Worm (Caenorhabditis elegans) whole organism, L3 larva: ENCODE data around the gene T05A8.11.

ENCODE experiments used
- ZK546.5 ChIP-seq: sonication (generic microtip); optimal IDR thresholded peaks from 2 replicates; lab custom pipeline; 2017; ENCODE audit warnings: missing biosample characterization, missing genetic modification characterization
- ama-1 ChIP-seq: fragments of 150-350 bp; optimal IDR thresholded peaks from 2 replicates; lab custom pipeline; 2018
- elt-1 ChIP-seq: fragments of 150-350 bp; optimal IDR thresholded peaks from 2 replicates; lab custom pipeline; 2014; ENCODE audit warnings: missing biosample characterization, missing genetic modification characterization
- jun-1 ChIP-seq: fragments of 150-350 bp; optimal IDR thresholded peaks from 2 replicates; lab custom pipeline; 2014; ENCODE audit warnings: missing biosample characterization, missing genetic modification reagents, missing genetic modification characterization
- lin-39 ChIP-seq: fragments of 150-350 bp; optimal IDR thresholded peaks from 2 replicates; lab custom pipeline; 2018; ENCODE audit warnings: missing biosample characterization, missing genetic modification reagents, missing genetic modification characterization
- mdl-1 ChIP-seq: fragments of 150-350 bp; optimal IDR thresholded peaks from 2 replicates; lab custom pipeline; 2014; ENCODE audit warnings: missing biosample characterization, missing genetic modification characterization
- mml-1 ChIP-seq: fragments of 150-350 bp; sonication (generic microtip); optimal IDR thresholded peaks from 3 replicates; lab custom pipeline; 2014; ENCODE audit warnings: missing biosample characterization, missing genetic modification characterization
- nhr-12 ChIP-seq: fragments of 150-350 bp; optimal IDR thresholded peaks from 2 replicates; lab custom pipeline; 2014; ENCODE audit warnings: missing biosample characterization, missing genetic modification characterization
- nhr-28 ChIP-seq: fragments of 150-350 bp; optimal IDR thresholded peaks from 2 replicates; lab custom pipeline; 2014; ENCODE audit warnings: missing biosample characterization, missing genetic modification characterization
- nhr-76 ChIP-seq: fragments of 150-350 bp; sonication (generic microtip); optimal IDR thresholded peaks from 5 replicates; lab custom pipeline; 2014; ENCODE audit warnings: missing biosample characterization, missing genetic modification characterization
- nhr-77 ChIP-seq: fragments of 150-350 bp; optimal IDR thresholded peaks from 2 replicates; lab custom pipeline; 2014; ENCODE audit warnings: missing biosample characterization, missing genetic modification characterization
- pha-4 ChIP-seq: fragments of 150-350 bp; optimal IDR thresholded peaks from 2 replicates; lab custom pipeline; 2014; ENCODE audit warnings: missing biosample characterization, missing genetic modification reagents, missing genetic modification characterization
- tbx-2 ChIP-seq: sonication (generic microtip); optimal IDR thresholded peaks from 2 replicates; lab custom pipeline; 2016; ENCODE audit warnings: mild to moderate bottlenecking, missing genetic modification characterization, missing compliant biosample characterization
- zag-1 ChIP-seq: fragments of 150-350 bp; optimal IDR thresholded peaks from 2 replicates; lab custom pipeline; 2014; ENCODE audit warnings: missing biosample characterization, missing genetic modification characterization

DNA sequence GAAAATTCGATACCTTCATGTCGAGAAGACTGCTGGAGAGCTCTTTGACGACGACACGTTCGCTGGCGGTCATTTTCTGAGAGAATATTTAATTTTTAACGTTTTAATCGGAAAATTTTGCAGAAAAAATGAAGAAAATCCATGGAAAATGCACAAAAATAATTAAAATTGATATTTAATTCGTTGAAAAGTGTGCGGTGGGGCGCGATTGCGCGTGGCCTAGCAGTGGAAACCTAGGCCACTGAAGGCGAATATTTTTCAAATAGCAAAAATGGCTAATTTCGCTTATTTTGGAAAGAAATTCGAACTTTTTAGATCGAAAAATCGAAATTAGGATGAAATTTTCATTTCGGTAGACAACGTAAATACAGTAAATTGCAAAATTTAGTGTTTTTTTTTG, 27.1 kb upstream of the T05A8.11 start, which contains the start of gene F29A7.6:
- TF ChIP-seq nhr-12 (tag; lab: Kevin White, UChicago), result no peak
- TF ChIP-seq nhr-77 (tag; lab: Kevin White, UChicago), result no peak
- TF ChIP-seq jun-1 (tag; lab: Kevin White, UChicago), result no peak
- no peak for TF ChIP-seq mml-1 (tag; lab: Kevin White, UChicago)
- TF ChIP-seq elt-1 (tag; lab: Kevin White, UChicago), result no peak
- peak; percentile 38 for TF ChIP-seq lin-39 (tag; lab: Kevin White, UChicago)
- TF ChIP-seq ZK546.5 (tag; lab: Kevin White, UChicago), result no peak
- TF ChIP-seq tbx-2, result no peak
- no peak for TF ChIP-seq ama-1
- no peak for TF ChIP-seq zag-1 (tag; lab: Kevin White, UChicago)
- TF ChIP-seq nhr-76 (tag; lab: Kevin White, UChicago), result no peak
- no peak for TF ChIP-seq nhr-28 (tag; lab: Kevin White, UChicago)
- TF ChIP-seq pha-4 (tag; lab: Kevin White, UChicago), result no peak
- TF ChIP-seq mdl-1 (tag; lab: Kevin White, UChicago), result no peak
